Worm (Caenorhabditis elegans): ENCODE measurements around the gene srsx-16.

srsx-16 gene

DNA sequence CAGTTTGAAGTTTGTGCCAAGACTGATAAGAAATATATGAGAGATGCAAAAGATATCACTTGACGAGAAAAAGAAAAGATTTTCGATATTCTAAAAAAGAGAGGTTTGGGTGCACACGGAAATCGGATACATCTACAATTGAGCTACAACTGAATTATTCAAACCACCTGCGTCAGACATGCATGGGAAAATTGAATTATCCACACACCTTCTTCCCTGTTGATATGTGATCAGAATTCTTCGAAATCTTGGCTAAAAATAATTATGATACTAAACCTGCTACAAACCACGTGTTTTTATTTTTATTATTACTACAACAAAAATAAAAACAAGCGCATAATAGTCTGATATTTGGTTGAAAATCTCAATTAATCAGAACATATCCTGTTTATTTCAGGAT lies 38.7 kb upstream of the srsx-16 start:
- TF ChIP-seq nhr-28 (tag; optimal IDR thresholded peaks at IDR 0.05) (peak; percentile 41), dmd-6 (GFP tag; IDR thresholded peaks at IDR 0.05) (peak; percentile 36; the same call in 1 of the 2 replicates), daf-16 (GFP tag; optimal IDR thresholded peaks at IDR 0.05) (no peak), daf-16 (tag; optimal IDR thresholded peaks at IDR 0.05) (peak; percentile 31), set-16 (GFP tag; IDR thresholded peaks at IDR 0.05) (no peak), unc-39 (tag; optimal IDR thresholded peaks at IDR 0.05) (no peak), unc-62 (GFP tag; optimal IDR thresholded peaks at IDR 0.05 in 1 of 2) (peak in 1 of 2 experiments; percentile 13), unc-62 (tag; optimal IDR thresholded peaks at IDR 0.05) (no peak), hlh-11 (tag; optimal IDR thresholded peaks at IDR 0.05) (peak; percentile 15)

DNA sequence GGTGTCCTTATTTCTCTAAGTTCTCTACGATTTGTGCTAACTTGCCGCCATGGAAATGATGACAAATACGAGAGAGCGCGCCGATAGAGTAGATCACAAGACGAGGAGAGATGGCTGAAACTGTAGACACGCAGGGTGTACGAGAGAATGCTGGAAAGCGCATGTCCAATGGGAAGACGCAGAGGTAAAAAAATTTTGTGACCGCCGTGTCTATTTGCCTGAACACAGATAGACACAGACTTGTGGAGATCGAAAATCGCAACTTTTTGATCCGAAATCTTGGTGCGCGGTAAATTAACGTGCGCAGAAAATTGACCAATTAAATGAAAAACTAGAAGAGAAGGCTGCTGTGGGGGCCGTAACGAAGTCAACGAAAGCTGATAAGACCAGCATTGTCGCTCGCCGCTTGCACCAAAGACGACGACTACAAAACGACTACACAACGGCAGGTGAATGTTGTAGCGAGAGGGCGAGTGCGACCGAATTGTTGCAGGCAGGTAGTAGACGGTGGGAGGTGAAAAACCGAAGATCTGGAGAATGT lies 37.7 kb upstream of the srsx-16 start:
- TF ChIP-seq Y75B8A.6 (GFP tag; IDR thresholded peaks at IDR 0.05) = no peak
- no peak for TF ChIP-seq cey-2 (tag; optimal IDR thresholded peaks at IDR 0.05; ENCODE audit: borderline replicate concordance, insufficient read depth)
- TF ChIP-seq mdl-1 (tag; optimal IDR thresholded peaks at IDR 0.05) = peak; percentile 72 to 78
- TF ChIP-seq nhr-76 (tag; optimal IDR thresholded peaks at IDR 0.05) = peak; percentile 1
- no peak for TF ChIP-seq arid-1 (GFP tag; conservative IDR thresholded peaks at IDR 0.05)
- peak; percentile 31 for TF ChIP-seq duxl-1 (tag; optimal IDR thresholded peaks at IDR 0.05; ENCODE audit: poor library complexity)
- TF ChIP-seq dmd-9 (GFP tag; IDR thresholded peaks at IDR 0.05) = no peak
- TF ChIP-seq nhr-6 (tag; optimal IDR thresholded peaks at IDR 0.05) = no peak
- TF ChIP-seq fkh-10 (GFP tag; optimal IDR thresholded peaks at IDR 0.05) = no peak
- TF ChIP-seq T20F7.1 (GFP tag; optimal IDR thresholded peaks at IDR 0.05) = peak; percentile 49
- TF ChIP-seq ceh-28 (tag; optimal IDR thresholded peaks at IDR 0.05) = no peak
- peak; percentile 12 for TF ChIP-seq gei-8 (GFP tag; optimal IDR thresholded peaks at IDR 0.05)
- no peak for TF ChIP-seq fos-1 (tag; optimal IDR thresholded peaks at IDR 0.05)
- TF ChIP-seq unc-130 (GFP tag; optimal IDR thresholded peaks at IDR 0.05) = no peak
- no peak for TF ChIP-seq aly-2 (tag; optimal IDR thresholded peaks at IDR 0.05)
- TF ChIP-seq set-16 (GFP tag; IDR thresholded peaks at IDR 0.05) = 0 out of 2 replicates have a peak, but pooled peaks have one; percentile 16
- TF ChIP-seq lin-13 (GFP tag; optimal IDR thresholded peaks at IDR 0.05) = peak; percentile 62
- no peak for TF ChIP-seq lin-39 (tag; optimal IDR thresholded peaks at IDR 0.05)
- TF ChIP-seq pha-4 (GFP tag; IDR thresholded peaks at IDR 0.05) = peak; percentile 55
- no peak for TF ChIP-seq pha-4 (tag; optimal IDR thresholded peaks at IDR 0.05)
- no peak for TF ChIP-seq daf-16 (GFP tag; optimal IDR thresholded peaks at IDR 0.05)
- peak; percentile 5 for TF ChIP-seq daf-16 (tag; optimal IDR thresholded peaks at IDR 0.05)
- TF ChIP-seq ztf-7 (tag; optimal IDR thresholded peaks at IDR 0.05) = no peak
- peak; percentile 46 for TF ChIP-seq spr-1 (tag; optimal IDR thresholded peaks at IDR 0.05)
- TF ChIP-seq nhr-237 (tag; optimal IDR thresholded peaks at IDR 0.05) = no peak
- TF ChIP-seq jun-1 (tag; optimal IDR thresholded peaks at IDR 0.05) = peak; percentile 62
- peak; percentile 65 for TF ChIP-seq hmg-1.1 (GFP tag; IDR thresholded peaks at IDR 0.05)
- TF ChIP-seq lim-7 (GFP tag; IDR thresholded peaks at IDR 0.05) = no peak
- peak; percentile 88 for TF ChIP-seq nhr-28 (tag; optimal IDR thresholded peaks at IDR 0.05)
- no peak for TF ChIP-seq ceh-32 (tag; optimal IDR thresholded peaks at IDR 0.05; ENCODE audit: poor library complexity)
- TF ChIP-seq zfp-3 (GFP tag; conservative IDR thresholded peaks at IDR 0.05) = no peak
- TF ChIP-seq ceh-20 (GFP tag; IDR thresholded peaks at IDR 0.05) = 0 out of 2 replicates have a peak, but pooled peaks have one; percentile 23
- peak; percentile 67 for TF ChIP-seq mep-1 (tag; optimal IDR thresholded peaks at IDR 0.05)
- TF ChIP-seq hlh-11 (tag; optimal IDR thresholded peaks at IDR 0.05) = peak; percentile 89
- peak in 1 of 2 experiments; percentile 85 for TF ChIP-seq hif-1 (tag; optimal IDR thresholded peaks at IDR 0.05)
- TF ChIP-seq daf-12 (tag; optimal IDR thresholded peaks at IDR 0.05) = no peak
- peak; percentile 73 for TF ChIP-seq aha-1 (tag)
- peak; percentile 42; the same call in 1 of the 2 replicates for TF ChIP-seq lin-38 (GFP tag; IDR thresholded peaks at IDR 0.05)
- peak; percentile 84 for TF ChIP-seq nhr-11 (tag; optimal IDR thresholded peaks at IDR 0.05)
- no peak for TF ChIP-seq lin-1 (GFP tag; IDR thresholded peaks at IDR 0.05)
- no peak for TF ChIP-seq vab-7 (GFP tag; IDR thresholded peaks at IDR 0.05)
- TF ChIP-seq ama-1 (optimal IDR thresholded peaks at IDR 0.05) = no peak
- peak; percentile 60 for TF ChIP-seq dpl-1 (GFP tag; optimal IDR thresholded peaks at IDR 0.05)
- TF ChIP-seq nhr-102 (tag; optimal IDR thresholded peaks at IDR 0.05) = peak; percentile 87
- TF ChIP-seq dmd-6 (GFP tag; IDR thresholded peaks at IDR 0.05) = peak; percentile 72
- TF ChIP-seq nhr-10 (tag; optimal IDR thresholded peaks at IDR 0.05) = peak; percentile 55

Measured in whole organism, L4 larva.